Worm (Caenorhabditis elegans) whole organism, L3 larva: ENCODE measurements around the gene T11B7.5.

ENCODE experiments used
- R02D3.7 ChIP-seq: fragments of 150-350 bp; optimal IDR thresholded peaks from 2 replicates; lab custom pipeline; 2014; ENCODE audit warnings: missing biosample characterization, missing genetic modification characterization
- ZK546.5 ChIP-seq: sonication (generic microtip); optimal IDR thresholded peaks from 2 replicates; lab custom pipeline; 2017; ENCODE audit warnings: missing biosample characterization, missing genetic modification characterization
- aly-2 ChIP-seq: fragments of 150-350 bp; optimal IDR thresholded peaks from 2 replicates; lab custom pipeline; 2014; ENCODE audit warnings: missing biosample characterization, missing genetic modification characterization
- ceh-16 ChIP-seq: sonication (generic microtip); optimal IDR thresholded peaks from 2 replicates; lab custom pipeline; 2017; ENCODE audit warnings: missing biosample characterization, missing genetic modification characterization
- ceh-28 ChIP-seq: fragments of 150-350 bp; optimal IDR thresholded peaks from 2 replicates; lab custom pipeline; 2014; ENCODE audit warnings: missing biosample characterization, missing genetic modification reagents, missing genetic modification characterization
- ceh-82 ChIP-seq: fragments of 150-350 bp; optimal IDR thresholded peaks from 2 replicates; lab custom pipeline; 2014; ENCODE audit warnings: missing biosample characterization, missing genetic modification characterization
- ceh-9 ChIP-seq: sonication (generic microtip); optimal IDR thresholded peaks from 2 replicates; lab custom pipeline; 2018; ENCODE audit warnings: missing biosample characterization, missing genetic modification characterization
- daf-12 ChIP-seq: fragments of 150-350 bp; optimal IDR thresholded peaks from 2 replicates; lab custom pipeline; 2014; ENCODE audit warnings: missing biosample characterization, missing genetic modification reagents, missing genetic modification characterization
- egl-27 ChIP-seq: sonication (generic microtip); optimal IDR thresholded peaks from 4 replicates; lab custom pipeline; 2017; ENCODE audit warnings: missing biosample characterization, missing genetic modification reagents, missing genetic modification characterization
- elt-1 ChIP-seq: fragments of 150-350 bp; optimal IDR thresholded peaks from 2 replicates; lab custom pipeline; 2014; ENCODE audit warnings: missing biosample characterization, missing genetic modification characterization
- elt-3 ChIP-seq, 3 experiments: fragments of 150-350 bp in 1 of 3; sonication (generic microtip) in 2 of 3; optimal IDR thresholded peaks; 2 replicates in 2 of 3; 4 replicates in 1 of 3; lab custom pipeline; 2014 to 2017; ENCODE audit warnings: missing biosample characterization in 3 of 3, missing genetic modification characterization in 3 of 3
- fkh-2 ChIP-seq: fragments of 150-350 bp; optimal IDR thresholded peaks from 2 replicates; lab custom pipeline; 2014; ENCODE audit warnings: missing biosample characterization, missing genetic modification reagents, missing genetic modification characterization
- fos-1 ChIP-seq: fragments of 150-350 bp; optimal IDR thresholded peaks from 2 replicates; lab custom pipeline; 2014; ENCODE audit warnings: missing biosample characterization, missing genetic modification characterization
- hmg-11 ChIP-seq: sonication (generic microtip); optimal IDR thresholded peaks from 2 replicates; lab custom pipeline; 2016; ENCODE audit warnings: missing genetic modification characterization, missing compliant biosample characterization
- jun-1 ChIP-seq: fragments of 150-350 bp; optimal IDR thresholded peaks from 2 replicates; lab custom pipeline; 2014; ENCODE audit warnings: missing biosample characterization, missing genetic modification reagents, missing genetic modification characterization
- lin-15B ChIP-seq: fragments of 150-350 bp; optimal IDR thresholded peaks from 2 replicates; lab custom pipeline; 2014; ENCODE audit warnings: missing biosample characterization, missing genetic modification characterization
- lin-39 ChIP-seq: fragments of 150-350 bp; optimal IDR thresholded peaks from 2 replicates; lab custom pipeline; 2018; ENCODE audit warnings: missing biosample characterization, missing genetic modification reagents, missing genetic modification characterization
- mdl-1 ChIP-seq: fragments of 150-350 bp; optimal IDR thresholded peaks from 2 replicates; lab custom pipeline; 2014; ENCODE audit warnings: missing biosample characterization, missing genetic modification characterization
- nfya-1 ChIP-seq: sonication (generic microtip); optimal IDR thresholded peaks from 2 replicates; lab custom pipeline; 2017; ENCODE audit warnings: missing genetic modification characterization, mild to moderate bottlenecking, missing compliant biosample characterization, antibody characterized with exemption, moderate library complexity; ENCODE audit not compliant: insufficient read depth
- nhr-11 ChIP-seq: fragments of 150-350 bp; optimal IDR thresholded peaks from 2 replicates; lab custom pipeline; 2014; ENCODE audit warnings: missing biosample characterization, missing genetic modification characterization
- nhr-12 ChIP-seq: fragments of 150-350 bp; optimal IDR thresholded peaks from 2 replicates; lab custom pipeline; 2014; ENCODE audit warnings: missing biosample characterization, missing genetic modification characterization
- nhr-23 ChIP-seq: fragments of 150-350 bp; optimal IDR thresholded peaks from 2 replicates; lab custom pipeline; 2014; ENCODE audit warnings: missing biosample characterization, missing genetic modification reagents, missing genetic modification characterization
- nhr-237 ChIP-seq: fragments of 150-350 bp; optimal IDR thresholded peaks from 2 replicates; lab custom pipeline; 2014; ENCODE audit warnings: missing biosample characterization, missing genetic modification characterization
- nhr-25 ChIP-seq: sonication (generic microtip); optimal IDR thresholded peaks from 2 replicates; lab custom pipeline; 2017; ENCODE audit warnings: missing biosample characterization, missing genetic modification characterization
- nhr-28 ChIP-seq: fragments of 150-350 bp; optimal IDR thresholded peaks from 2 replicates; lab custom pipeline; 2014; ENCODE audit warnings: missing biosample characterization, missing genetic modification characterization
- nhr-43 ChIP-seq: sonication (generic microtip); optimal IDR thresholded peaks from 2 replicates; lab custom pipeline; 2016; ENCODE audit warnings: mild to moderate bottlenecking, missing genetic modification characterization, missing compliant biosample characterization; ENCODE audit not compliant: poor library complexity, severe bottlenecking
- nhr-67 ChIP-seq: fragments of 150-350 bp; optimal IDR thresholded peaks from 2 replicates; lab custom pipeline; 2014; ENCODE audit warnings: missing biosample characterization, missing genetic modification characterization
- nhr-77 ChIP-seq: fragments of 150-350 bp; optimal IDR thresholded peaks from 2 replicates; lab custom pipeline; 2014; ENCODE audit warnings: missing biosample characterization, missing genetic modification characterization
- pha-4 ChIP-seq: fragments of 150-350 bp; optimal IDR thresholded peaks from 2 replicates; lab custom pipeline; 2014; ENCODE audit warnings: missing biosample characterization, missing genetic modification reagents, missing genetic modification characterization
- pqm-1 ChIP-seq: fragments of 150-350 bp; optimal IDR thresholded peaks from 2 replicates; lab custom pipeline; 2017; ENCODE audit warnings: missing biosample characterization, missing genetic modification characterization, inconsistent platforms
- sea-2 ChIP-seq: fragments of 150-350 bp; sonication (generic microtip); optimal IDR thresholded peaks from 4 replicates; lab custom pipeline; 2014; ENCODE audit warnings: missing biosample characterization, missing genetic modification reagents, missing genetic modification characterization
- skn-1 ChIP-seq: fragments of 150-350 bp; optimal IDR thresholded peaks from 2 replicates; lab custom pipeline; 2014; ENCODE audit warnings: missing biosample characterization, missing genetic modification characterization
- snpc-4 ChIP-seq: fragments of 150-350 bp; optimal IDR thresholded peaks from 2 replicates; lab custom pipeline; 2014; ENCODE audit warnings: missing biosample characterization, missing genetic modification characterization
- tbx-2 ChIP-seq: sonication (generic microtip); optimal IDR thresholded peaks from 2 replicates; lab custom pipeline; 2016; ENCODE audit warnings: mild to moderate bottlenecking, missing genetic modification characterization, missing compliant biosample characterization
- unc-39 ChIP-seq: sonication (generic microtip); optimal IDR thresholded peaks from 4 replicates; lab custom pipeline; 2017; ENCODE audit warnings: missing biosample characterization, missing genetic modification characterization
- unc-62 ChIP-seq: fragments of 150-350 bp; sonication (generic microtip); optimal IDR thresholded peaks from 4 replicates; lab custom pipeline; 2014; ENCODE audit warnings: missing biosample characterization, missing genetic modification reagents, missing genetic modification characterization
- zag-1 ChIP-seq: fragments of 150-350 bp; optimal IDR thresholded peaks from 2 replicates; lab custom pipeline; 2014; ENCODE audit warnings: missing biosample characterization, missing genetic modification characterization
- ztf-11 ChIP-seq: fragments of 150-350 bp; optimal IDR thresholded peaks from 2 replicates; lab custom pipeline; 2014; ENCODE audit warnings: missing biosample characterization, missing genetic modification characterization
- ztf-4 ChIP-seq: fragments of 150-350 bp; optimal IDR thresholded peaks from 2 replicates; lab custom pipeline; 2014; ENCODE audit warnings: missing biosample characterization, missing genetic modification characterization

Gene T11B7.5

DNA sequence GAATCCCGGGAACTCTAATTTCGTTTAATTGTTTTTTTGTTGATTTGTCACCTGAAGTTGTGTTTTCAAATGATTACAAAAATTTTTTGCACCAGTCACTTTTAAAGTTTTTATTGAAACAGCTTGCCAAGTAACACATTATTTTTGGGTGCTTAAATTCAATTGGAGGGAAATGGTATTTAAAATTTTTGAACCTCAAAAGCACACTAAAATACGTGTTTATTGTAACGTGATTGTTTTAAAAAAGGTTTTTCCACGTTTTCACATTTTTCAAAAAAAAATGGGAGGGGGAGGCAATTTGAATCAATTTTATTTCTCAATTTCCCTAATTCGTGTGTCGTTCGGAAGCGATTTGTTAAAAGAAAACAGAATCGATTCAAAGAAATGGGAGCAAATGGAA is 34.7 kb downstream of the T11B7.5 start, which contains the start of gene T28C6.5:
T28C6.5 (plus strand) TSS at position 301 of the 400 bp plus-strand sequence.
- TF ChIP-seq ceh-82 (tag; lab: Kevin White, UChicago) (no peak), elt-3 (tag; optimal IDR thresholded peaks at IDR 0.05; lab: Kevin White, UChicago) (no peak), zag-1 (tag; lab: Kevin White, UChicago) (no peak), nhr-23 (tag; lab: Kevin White, UChicago) (no peak), daf-12 (no peak), R02D3.7 (tag; lab: Kevin White, UChicago) (no peak), hmg-11 (tag; lab: Kevin White, UChicago) (no peak), nhr-12 (tag; lab: Kevin White, UChicago) (no peak), unc-39 (tag; lab: Kevin White, UChicago) (no peak), nhr-67 (no peak), unc-62 (GFP tag; lab: Kevin White, UChicago) (no peak), aly-2 (tag; lab: Kevin White, UChicago) (no peak), skn-1 (tag; lab: Kevin White, UChicago) (no peak), nfya-1 (tag; lab: Kevin White, UChicago) (no peak)
- TF ChIP-seq, all 47 proteins: peak for 0

DNA sequence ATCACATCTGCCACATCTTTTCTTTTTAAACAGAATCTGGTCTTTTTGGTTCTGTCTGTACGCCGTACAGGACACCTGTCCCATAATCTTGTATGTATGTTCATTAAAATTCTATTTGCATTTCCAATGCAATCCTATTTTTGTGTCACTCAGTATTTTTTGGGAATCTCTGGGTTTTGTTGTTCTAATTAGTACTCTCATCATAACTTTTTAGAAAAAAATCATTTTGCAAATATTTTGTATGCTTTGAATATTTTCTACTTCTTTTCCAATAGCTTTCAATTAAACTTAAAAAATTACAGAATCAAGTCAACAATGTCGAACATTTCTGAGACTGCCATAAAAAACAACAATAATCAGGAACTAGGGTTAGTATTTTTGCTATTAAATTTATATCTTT is 35.8 kb downstream of the T11B7.5 start, which contains the start of gene T28C6.3:
T28C6.3 (plus strand) TSS at position 301 of the 400 bp plus-strand sequence.
- TF ChIP-seq aly-2 (tag; lab: Kevin White, UChicago) = no peak
- no peak for TF ChIP-seq nhr-25 (tag; lab: Kevin White, UChicago)
- no peak for TF ChIP-seq nhr-43 (tag; lab: Kevin White, UChicago)
- TF ChIP-seq hmg-11 (tag; lab: Kevin White, UChicago) = no peak
- TF ChIP-seq jun-1 (tag; lab: Kevin White, UChicago) = no peak

DNA sequence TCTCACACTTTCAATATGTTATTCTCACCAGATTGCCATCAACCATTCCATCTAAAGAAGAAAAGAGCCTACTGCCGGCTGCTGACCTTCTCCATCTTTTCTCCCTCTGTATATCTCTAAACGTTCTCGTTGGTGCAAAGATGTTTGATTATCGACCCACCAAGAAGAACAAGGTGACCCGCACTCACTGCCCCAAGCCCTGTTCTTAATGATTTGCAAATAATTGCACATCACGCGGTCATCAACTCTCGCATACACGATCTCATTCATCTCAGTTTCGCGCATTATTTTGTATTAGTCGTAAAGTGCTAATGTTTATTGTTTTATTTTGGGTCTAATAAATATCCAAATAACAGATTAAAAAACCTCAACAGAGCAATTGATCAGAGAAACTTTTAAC is 36.4 kb downstream of the T11B7.5 start:
- TF ChIP-seq ceh-28 (tag; lab: Kevin White, UChicago) = no peak
- no peak for TF ChIP-seq fkh-2
- TF ChIP-seq unc-62 (GFP tag; lab: Kevin White, UChicago) = no peak
- TF ChIP-seq lin-39 (tag; lab: Kevin White, UChicago) = no peak
- no peak for TF ChIP-seq zag-1 (tag; lab: Kevin White, UChicago)
- TF ChIP-seq pha-4 = no peak
- TF ChIP-seq nhr-11 (tag; lab: Kevin White, UChicago) = no peak
- no peak for TF ChIP-seq lin-15B (tag; lab: Kevin White, UChicago)
- TF ChIP-seq ztf-11 (tag; lab: Kevin White, UChicago) = no peak
- TF ChIP-seq ZK546.5 (tag; lab: Kevin White, UChicago) = no peak
- TF ChIP-seq tbx-2 = no peak
- no peak for TF ChIP-seq jun-1 (tag; lab: Kevin White, UChicago)
- no peak for TF ChIP-seq egl-27 (tag; lab: Kevin White, UChicago)
- no peak for TF ChIP-seq nhr-12 (tag; lab: Kevin White, UChicago)

ce11 chrIV:8817639-8818038 is 38.2 kb downstream of the T11B7.5 start, which contains the start of gene T28C6.10:
Gene T28C6.10 (plus strand): TSS chrIV:8817939.
- TF ChIP-seq sea-2 (GFP tag; lab: Kevin White, UChicago) (no peak), egl-27 (tag; lab: Kevin White, UChicago) (no peak), skn-1 (tag; lab: Kevin White, UChicago) (no peak), tbx-2 (no peak), fos-1 (tag; lab: Kevin White, UChicago) (no peak), ceh-16 (tag; lab: Kevin White, UChicago) (no peak), R02D3.7 (tag; lab: Kevin White, UChicago) (no peak), lin-39 (tag; lab: Kevin White, UChicago) (no peak), nhr-28 (no peak), unc-39 (tag; lab: Kevin White, UChicago) (no peak), aly-2 (tag; lab: Kevin White, UChicago) (no peak), hmg-11 (tag; lab: Kevin White, UChicago) (no peak), mdl-1 (no peak), nhr-23 (tag; lab: Kevin White, UChicago) (no peak)

DNA sequence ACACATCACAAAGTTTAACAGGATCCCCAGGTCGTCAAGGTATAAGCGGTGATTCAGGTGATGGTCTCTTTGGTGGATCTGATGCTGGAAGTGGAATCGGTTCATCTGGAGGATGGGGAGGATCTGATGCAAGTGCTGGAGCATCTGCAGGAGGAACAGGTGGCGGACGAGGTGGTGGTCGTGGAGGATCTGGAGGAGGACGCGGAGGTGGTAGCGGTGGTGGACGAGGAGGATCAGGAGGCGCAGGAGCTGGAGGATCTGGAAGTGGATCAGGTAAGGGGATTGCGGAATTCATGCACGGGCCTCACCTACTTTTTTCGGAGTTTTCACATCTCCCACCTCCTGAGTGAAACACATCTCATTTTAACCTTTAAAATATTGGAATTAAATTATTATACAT is 39.2 kb downstream of the T11B7.5 start:
- TF ChIP-seq pha-4 (no peak), R02D3.7 (tag; lab: Kevin White, UChicago) (no peak), jun-1 (tag; lab: Kevin White, UChicago) (no peak), ztf-11 (tag; lab: Kevin White, UChicago) (no peak), ceh-82 (tag; lab: Kevin White, UChicago) (no peak), elt-3 (tag; optimal IDR thresholded peaks at IDR 0.05; lab: Kevin White, UChicago) (no peak), sea-2 (GFP tag; lab: Kevin White, UChicago) (no peak), pqm-1 (tag; lab: Kevin White, UChicago) (no peak), nhr-11 (tag; lab: Kevin White, UChicago) (no peak), ztf-4 (tag; lab: Kevin White, UChicago) (no peak), fkh-2 (no peak), snpc-4 (tag; lab: Kevin White, UChicago) (no peak), elt-1 (tag; lab: Kevin White, UChicago) (no peak), nhr-237 (tag; lab: Kevin White, UChicago) (no peak), tbx-2 (no peak), zag-1 (tag; lab: Kevin White, UChicago) (no peak), ceh-9 (tag; lab: Kevin White, UChicago) (no peak), nhr-77 (tag; lab: Kevin White, UChicago) (no peak), lin-15B (tag; lab: Kevin White, UChicago) (no peak)
